Fruit fly (Drosophila melanogaster): ENCODE measurements around the gene CG4440.

The CG4440 gene

DNA sequence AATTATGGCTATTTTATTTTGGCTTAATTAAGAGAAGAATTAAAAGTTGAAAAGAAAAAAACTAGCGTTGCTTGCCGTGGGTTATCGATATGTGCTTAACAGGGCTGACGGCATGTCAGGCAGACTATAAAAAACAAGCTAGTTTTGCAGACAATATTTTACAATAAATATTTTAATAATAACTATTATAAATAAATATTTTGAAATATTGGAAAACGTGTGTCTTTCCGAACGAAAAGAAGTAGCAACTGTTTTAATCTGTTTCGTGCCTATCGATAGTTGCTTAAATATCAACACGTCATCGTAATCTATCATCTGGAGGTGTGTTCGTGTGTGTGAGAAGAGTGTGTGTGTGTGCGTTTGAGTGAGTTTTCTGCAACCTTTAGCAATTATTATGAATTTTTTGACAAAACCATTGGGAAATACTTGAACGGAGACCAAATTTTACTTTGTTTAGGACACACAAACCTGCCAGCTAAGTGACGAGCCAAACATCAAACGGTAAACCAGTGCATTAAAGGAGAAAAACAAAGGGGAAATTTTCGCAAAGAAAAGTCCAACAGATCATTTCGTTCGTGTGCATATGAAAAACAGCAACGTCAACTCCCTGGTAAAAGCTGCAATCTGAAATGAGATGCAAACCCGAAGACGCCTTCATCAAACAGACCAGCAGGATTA lies 22.6 kb upstream of the CG4440 start, which contains the start of the genes CG5861 and Syx5 (continued):
- TF ChIP-seq CG6813 (GFP tag; optimal IDR thresholded peaks at IDR 0.05): no peak
- no peak for TF ChIP-seq ham (GFP tag; IDR thresholded peaks at IDR 0.05)
- peak; percentile 73 for TF ChIP-seq Fer1 (GFP tag; optimal IDR thresholded peaks at IDR 0.05)
- TF ChIP-seq CG13296 (GFP tag; optimal IDR thresholded peaks at IDR 0.05): peak; percentile 63
- TF ChIP-seq CG10543 (GFP tag; optimal IDR thresholded peaks at IDR 0.05): peak; percentile 75
- 0 out of 2 replicates have a peak, but pooled peaks have one; percentile 25 for TF ChIP-seq CG4404 (GFP tag; IDR thresholded peaks at IDR 0.05)
- no peak for TF ChIP-seq wek (GFP tag; optimal IDR thresholded peaks at IDR 0.05)
- TF ChIP-seq CG18599 (GFP tag; optimal IDR thresholded peaks at IDR 0.05): no peak
- TF ChIP-seq gcm2 (GFP tag; optimal IDR thresholded peaks at IDR 0.05): no peak
- no peak for TF ChIP-seq Lhr (GFP tag; optimal IDR thresholded peaks at IDR 0.05)
- TF ChIP-seq Rx (GFP tag; IDR thresholded peaks at IDR 0.05): no peak
- peak; percentile 97 for TF ChIP-seq Doc3 (GFP tag; IDR thresholded peaks at IDR 0.05; ENCODE audit: partially characterized antibody)
- peak; percentile 43 for TF ChIP-seq CG18619 (GFP tag; optimal IDR thresholded peaks at IDR 0.05)
- TF ChIP-seq BtbVII (GFP tag; optimal IDR thresholded peaks at IDR 0.05): peak; percentile 38
- TF ChIP-seq Dfd (GFP tag; optimal IDR thresholded peaks at IDR 0.05): no peak
- no peak; the same call in 2 of the 3 replicates for TF ChIP-seq zen2 (GFP tag; IDR thresholded peaks at IDR 0.05; ENCODE audit: partially characterized antibody)
- peak; percentile 53 for TF ChIP-seq az2 (GFP tag; optimal IDR thresholded peaks at IDR 0.05)
- peak in 1 of 2 experiments; percentile 56 for TF ChIP-seq bsh (GFP tag; optimal IDR thresholded peaks at IDR 0.05)
- no peak for TF ChIP-seq CG5245 (GFP tag; optimal IDR thresholded peaks at IDR 0.05)
- no peak for TF ChIP-seq mirr (GFP tag; optimal IDR thresholded peaks at IDR 0.05)
- peak; percentile 82 for TF ChIP-seq lbe (GFP tag; optimal IDR thresholded peaks at IDR 0.05)
- peak; percentile 32 for TF ChIP-seq Chrac-16 (GFP tag; optimal IDR thresholded peaks at IDR 0.05)
- no peak for TF ChIP-seq CG16779 (GFP tag; IDR thresholded peaks at IDR 0.05)
- TF ChIP-seq CG15514 (GFP tag; optimal IDR thresholded peaks at IDR 0.05): peak; percentile 52
- peak; percentile 51 for TF ChIP-seq CG7556 (GFP tag; optimal IDR thresholded peaks at IDR 0.05)
- TF ChIP-seq Gsc (GFP tag; IDR thresholded peaks at IDR 0.05): no peak
- no peak for TF ChIP-seq CG10274 (GFP tag; optimal IDR thresholded peaks at IDR 0.05)
- TF ChIP-seq Mad (GFP tag; optimal IDR thresholded peaks at IDR 0.05): peak; percentile 5
- TF ChIP-seq Adf1 (GFP tag; IDR thresholded peaks at IDR 0.05): peak; percentile 47; the same call in 1 of the 2 replicates
- no peak for TF ChIP-seq Abd-B (GFP tag; optimal IDR thresholded peaks at IDR 0.05)
- TF ChIP-seq kni (GFP tag; optimal IDR thresholded peaks at IDR 0.05): no peak
- peak; percentile 86 for TF ChIP-seq HmgZ (tag; optimal IDR thresholded peaks at IDR 0.05)
- TF ChIP-seq Ssrp (tag; optimal IDR thresholded peaks at IDR 0.05): peak; percentile 37
- no peak for TF ChIP-seq disco-r (GFP tag; optimal IDR thresholded peaks at IDR 0.05)
- no peak for TF ChIP-seq CG1603 (tag; optimal IDR thresholded peaks at IDR 0.05)
- TF ChIP-seq CG34422 (GFP tag; IDR thresholded peaks at IDR 0.05): 0 out of 3 replicates have a peak, but pooled peaks have one; percentile 43
- no peak for TF ChIP-seq usp (GFP tag; optimal IDR thresholded peaks at IDR 0.05)
- TF ChIP-seq B-H2 (GFP tag; optimal IDR thresholded peaks at IDR 0.05): peak; percentile 76
- TF ChIP-seq B-H1 (GFP tag; IDR thresholded peaks at IDR 0.05): no peak
- TF ChIP-seq CG2678 (tag; optimal IDR thresholded peaks at IDR 0.05): peak; percentile 74
- TF ChIP-seq chm (GFP tag; IDR thresholded peaks at IDR 0.05): no peak
- peak; percentile 95 for TF ChIP-seq Scr (GFP tag; IDR thresholded peaks at IDR 0.05; ENCODE audit: partially characterized antibody)
- TF ChIP-seq peb (GFP tag; IDR thresholded peaks at IDR 0.05): no peak
- TF ChIP-seq CG3838 (GFP tag; optimal IDR thresholded peaks at IDR 0.05): no peak
- no peak for TF ChIP-seq shn (GFP tag; optimal IDR thresholded peaks at IDR 0.05)
- TF ChIP-seq CG10654 (GFP tag; optimal IDR thresholded peaks at IDR 0.05): peak; percentile 44
- TF ChIP-seq jing (GFP tag; optimal IDR thresholded peaks at IDR 0.05): no peak
- TF ChIP-seq Fer2 (tag; optimal IDR thresholded peaks at IDR 0.05): peak; percentile 42
- no peak for TF ChIP-seq oc (tag; optimal IDR thresholded peaks at IDR 0.05)
